Fruit fly (Drosophila melanogaster): ENCODE data around the gene Bx.

Gene Bx

DNA sequence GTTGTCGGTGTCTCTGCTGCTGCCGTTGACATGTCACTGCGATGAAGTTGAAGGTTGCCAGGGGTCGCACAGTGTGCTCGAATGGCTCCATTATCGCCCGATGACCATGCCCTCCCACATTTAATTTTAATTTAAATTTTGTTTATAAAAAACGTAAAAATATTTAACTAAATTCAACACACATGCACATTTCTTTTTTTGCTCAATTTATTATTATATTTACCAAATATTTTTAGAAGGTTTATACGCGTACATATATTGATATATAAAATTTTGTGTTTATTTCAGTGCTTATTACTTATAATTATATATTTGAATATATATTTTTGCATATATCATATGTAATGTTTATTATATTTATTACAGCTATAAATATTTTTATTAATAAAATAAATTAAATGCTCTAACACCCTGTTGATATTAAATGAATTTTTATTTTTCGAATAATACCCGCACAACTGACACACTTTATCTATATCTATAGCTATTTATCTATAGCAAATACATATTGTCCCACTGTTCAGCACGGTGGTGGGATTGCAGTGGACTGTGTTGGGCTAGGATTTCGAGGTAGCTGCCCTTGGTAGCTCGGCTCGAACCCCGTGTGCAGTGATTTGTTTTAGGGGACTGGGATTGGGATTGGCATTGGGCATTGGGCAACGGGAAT is 8.1 kb downstream of the Bx start:
- no peak for TF ChIP-seq psq (optimal IDR thresholded peaks at IDR 0.05)
- TF ChIP-seq Dll (optimal IDR thresholded peaks at IDR 0.05): no peak
- TF ChIP-seq CG8478 (optimal IDR thresholded peaks at IDR 0.05): no peak
- TF ChIP-seq pan (optimal IDR thresholded peaks at IDR 0.05): no peak
- no peak for TF ChIP-seq usp (GFP tag; optimal IDR thresholded peaks at IDR 0.05)
- no peak for TF ChIP-seq EcR (GFP tag; optimal IDR thresholded peaks at IDR 0.05)

DNA sequence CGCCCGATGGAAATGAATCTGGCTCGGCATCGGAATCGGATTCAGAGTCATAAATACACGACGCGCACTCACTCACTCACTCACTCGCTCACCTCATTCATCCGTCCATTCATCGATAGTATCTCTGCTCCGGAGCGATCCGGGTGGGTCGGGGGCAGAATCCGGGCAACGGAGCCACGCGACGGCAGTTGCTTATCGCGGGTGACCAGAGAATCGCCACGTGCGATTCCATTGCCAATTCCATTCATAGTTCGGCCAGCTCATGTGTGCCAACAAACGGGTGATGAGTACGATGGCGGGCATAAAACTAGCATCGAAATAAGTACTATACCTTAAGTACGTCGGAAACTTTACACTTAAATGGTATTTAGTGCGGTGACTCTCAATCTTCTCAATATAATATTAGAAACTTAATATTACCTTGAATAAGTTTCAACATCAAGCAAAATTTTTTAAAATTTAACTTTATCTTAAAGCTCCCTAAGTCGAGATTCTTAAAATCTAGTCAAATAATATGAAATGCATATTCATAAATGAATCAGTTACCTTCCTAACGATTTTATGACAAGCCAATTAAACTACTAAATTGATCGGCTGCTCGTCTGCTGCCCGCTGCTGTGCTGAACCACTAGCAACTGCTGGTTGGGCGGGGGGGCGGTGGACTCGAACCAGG is 9.5 kb downstream of the Bx start:
- no peak for TF ChIP-seq Dll (optimal IDR thresholded peaks at IDR 0.05)
- no peak for TF ChIP-seq psq (optimal IDR thresholded peaks at IDR 0.05)

DNA sequence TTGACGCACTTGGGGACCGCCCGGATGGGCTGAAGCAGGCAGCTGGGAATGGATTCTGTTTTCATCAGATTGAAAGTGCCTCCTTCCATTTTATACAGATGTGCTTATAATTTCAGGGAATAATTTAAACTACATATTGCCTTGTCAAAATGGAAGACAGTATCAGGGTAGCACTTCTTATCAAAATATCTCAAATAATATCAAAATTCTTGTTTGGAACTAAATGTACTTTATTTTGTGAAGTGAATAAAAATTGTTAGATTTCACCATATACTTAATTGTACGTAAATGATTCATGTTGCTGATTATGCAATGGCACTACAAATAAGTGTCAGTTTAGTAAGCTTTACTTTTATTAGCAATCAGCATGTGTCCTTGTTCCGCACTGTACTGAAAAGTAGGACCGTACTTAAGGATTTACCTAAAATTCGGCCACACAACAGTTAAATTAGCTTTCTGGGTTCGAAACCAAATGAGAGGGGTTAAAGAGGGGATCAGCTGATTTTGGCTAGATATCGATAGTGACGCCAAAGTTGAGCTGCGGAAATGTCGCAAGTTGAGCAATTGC is 13.0 kb downstream of the Bx start, which contains the start of the genes CG15042 and CG15047:
Gene CG15042, minus strand, starts transcription at position 101 of the 568 bp plus-strand sequence.
Gene CG15047, plus strand, starts transcription at position 518 of the 568 bp plus-strand sequence.
- no peak for TF ChIP-seq usp (GFP tag; optimal IDR thresholded peaks at IDR 0.05)
- TF ChIP-seq Dll (optimal IDR thresholded peaks at IDR 0.05): no peak
- TF ChIP-seq EcR (GFP tag; optimal IDR thresholded peaks at IDR 0.05): no peak
- no peak for TF ChIP-seq CG8478 (optimal IDR thresholded peaks at IDR 0.05)
- no peak for TF ChIP-seq psq (optimal IDR thresholded peaks at IDR 0.05)
- TF ChIP-seq pan (optimal IDR thresholded peaks at IDR 0.05): no peak

- TF ChIP-seq psq (optimal IDR thresholded peaks at IDR 0.05) (no peak), usp (GFP tag; optimal IDR thresholded peaks at IDR 0.05) (no peak), CG8478 (optimal IDR thresholded peaks at IDR 0.05) (no peak), Dll (optimal IDR thresholded peaks at IDR 0.05) (no peak), EcR (GFP tag; optimal IDR thresholded peaks at IDR 0.05) (no peak), pan (optimal IDR thresholded peaks at IDR 0.05) (no peak)
Measured at dm6 chrX:18533308-18533707, 18.1 kb downstream of the Bx start.

dm6 chrX:18534393-18534792 is 19.2 kb downstream of the Bx start:
- TF ChIP-seq pan (optimal IDR thresholded peaks at IDR 0.05): no peak
- TF ChIP-seq Dll (optimal IDR thresholded peaks at IDR 0.05): peak; percentile 80

DNA sequence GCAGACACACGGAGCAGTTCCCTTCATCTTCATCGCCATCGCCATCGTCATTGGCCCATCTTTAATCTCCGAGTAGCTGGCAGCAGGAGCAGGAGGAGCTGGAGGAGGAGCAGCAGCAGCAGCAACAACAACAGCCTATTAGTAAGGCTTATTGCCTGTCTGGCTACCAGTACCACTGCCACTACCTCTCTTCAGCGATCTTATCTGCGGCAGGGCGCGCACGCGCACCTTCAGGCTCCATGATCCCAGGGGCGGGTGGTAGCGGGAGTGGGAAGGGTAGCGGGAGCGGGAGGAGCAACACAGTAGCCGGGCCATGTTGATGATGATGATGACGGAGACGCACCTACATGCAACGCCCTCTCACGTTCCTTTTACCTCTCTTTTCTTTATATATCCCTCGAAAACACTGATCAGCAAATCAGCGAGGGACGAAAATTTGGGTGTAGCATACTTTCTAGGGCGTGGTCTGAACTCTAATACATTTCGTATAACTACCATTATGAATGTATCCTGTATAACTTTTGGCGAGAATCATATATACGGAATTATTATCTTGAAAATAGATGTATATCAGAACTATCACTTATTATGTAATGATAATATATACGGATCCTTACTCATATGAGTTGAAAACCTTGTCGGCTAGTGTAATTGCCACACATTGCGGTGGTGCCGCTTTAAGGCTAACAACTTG is 22.0 kb downstream of the Bx start:
- TF ChIP-seq pan (optimal IDR thresholded peaks at IDR 0.05) (no peak), psq (optimal IDR thresholded peaks at IDR 0.05) (no peak), usp (GFP tag; optimal IDR thresholded peaks at IDR 0.05) (no peak), Dll (optimal IDR thresholded peaks at IDR 0.05) (no peak), EcR (GFP tag; optimal IDR thresholded peaks at IDR 0.05) (no peak), CG8478 (optimal IDR thresholded peaks at IDR 0.05) (no peak)

DNA sequence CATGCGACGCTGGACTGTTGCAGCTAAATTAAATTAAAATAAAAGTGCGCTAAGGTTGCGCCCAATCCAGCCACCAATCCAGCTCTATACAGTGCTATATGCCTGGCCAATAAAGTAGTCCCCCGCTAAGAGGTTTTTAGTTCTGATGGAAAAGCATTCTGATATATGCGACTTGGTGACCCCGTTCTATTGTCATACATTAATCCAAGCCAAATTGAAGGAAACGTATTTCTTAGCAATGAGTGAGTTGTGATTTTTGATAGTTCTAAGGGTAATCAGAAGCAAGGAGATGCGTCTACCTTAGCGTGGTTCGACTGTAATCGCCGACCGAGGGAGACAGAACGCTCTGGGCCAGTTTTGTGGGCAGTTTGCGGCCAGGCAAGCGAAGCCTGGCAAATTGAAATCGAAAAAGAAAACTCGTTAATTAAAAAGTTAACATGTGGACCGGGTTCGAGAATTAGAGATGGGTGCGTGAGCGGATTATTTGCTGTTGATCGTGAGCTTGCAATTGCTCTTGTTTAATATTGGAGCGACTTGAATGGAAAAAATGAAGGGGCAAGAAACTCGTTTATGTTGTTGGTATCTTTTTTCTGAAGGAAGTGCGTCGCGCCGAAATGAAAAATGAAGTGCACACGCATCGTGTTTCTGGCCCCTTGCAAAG is 23.1 kb downstream of the Bx start:
- no peak for TF ChIP-seq pan (optimal IDR thresholded peaks at IDR 0.05)
- no peak for TF ChIP-seq Dll (optimal IDR thresholded peaks at IDR 0.05)

dm6 chrX:18540268-18540667 is 25.0 kb downstream of the Bx start:
- TF ChIP-seq Dll (optimal IDR thresholded peaks at IDR 0.05): no peak
- no peak for TF ChIP-seq pan (optimal IDR thresholded peaks at IDR 0.05)
- TF ChIP-seq usp (GFP tag; optimal IDR thresholded peaks at IDR 0.05): no peak
- no peak for TF ChIP-seq EcR (GFP tag; optimal IDR thresholded peaks at IDR 0.05)
- TF ChIP-seq psq (optimal IDR thresholded peaks at IDR 0.05): no peak
- TF ChIP-seq CG8478 (optimal IDR thresholded peaks at IDR 0.05): no peak

dm6 chrX:18541915-18542314 is 26.7 kb downstream of the Bx start:
- TF ChIP-seq Dll (optimal IDR thresholded peaks at IDR 0.05) (no peak), EcR (GFP tag; optimal IDR thresholded peaks at IDR 0.05) (no peak)

DNA sequence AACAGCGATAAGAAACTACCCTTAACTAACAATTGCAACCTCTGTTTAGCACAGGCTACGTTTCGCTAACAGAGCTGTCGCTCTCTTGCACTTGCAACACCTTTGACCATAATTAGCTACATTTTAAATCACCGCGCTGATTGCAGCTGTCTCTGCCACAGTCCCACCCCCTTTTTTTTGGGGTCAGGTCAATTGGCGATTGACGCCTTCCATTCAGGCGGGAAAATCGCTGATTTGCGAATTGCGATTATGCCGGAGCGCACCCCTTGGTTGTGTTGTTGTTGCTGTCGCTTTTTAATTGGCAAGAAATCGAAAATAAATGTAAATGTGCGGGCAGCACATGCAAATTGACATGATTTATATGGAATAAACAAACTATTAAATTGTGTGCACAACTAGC is 28.1 kb downstream of the Bx start:
- TF ChIP-seq Dll (optimal IDR thresholded peaks at IDR 0.05) (no peak), psq (optimal IDR thresholded peaks at IDR 0.05) (no peak), usp (GFP tag; optimal IDR thresholded peaks at IDR 0.05) (no peak), EcR (GFP tag; optimal IDR thresholded peaks at IDR 0.05) (no peak), pan (optimal IDR thresholded peaks at IDR 0.05) (no peak), CG8478 (optimal IDR thresholded peaks at IDR 0.05) (no peak)

- TF ChIP-seq usp (GFP tag; optimal IDR thresholded peaks at IDR 0.05) (no peak), psq (optimal IDR thresholded peaks at IDR 0.05) (no peak), CG8478 (optimal IDR thresholded peaks at IDR 0.05) (no peak), pan (optimal IDR thresholded peaks at IDR 0.05) (no peak)
Measured at dm6 chrX:18544732-18545131, 29.5 kb downstream of the Bx start.

DNA sequence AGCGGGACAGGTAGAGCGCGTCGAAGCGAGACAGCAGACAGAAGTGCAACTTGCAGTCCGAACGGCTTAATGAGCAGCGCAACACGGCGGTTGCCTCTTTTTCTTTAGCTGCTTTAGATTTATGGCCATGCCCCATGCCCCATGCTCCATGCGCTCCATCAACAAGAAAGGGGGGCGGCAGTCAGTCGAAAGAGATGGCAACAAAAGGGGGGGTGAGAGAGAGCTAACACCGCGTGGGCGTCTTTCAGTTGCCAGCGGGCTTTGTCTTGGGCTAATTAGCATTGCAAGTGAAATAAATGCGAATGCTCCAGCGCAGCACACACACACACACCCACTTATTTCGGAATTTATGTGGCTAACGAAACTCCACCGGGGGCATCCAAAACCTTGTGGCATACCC is 29.9 kb downstream of the Bx start:
- TF ChIP-seq pan (optimal IDR thresholded peaks at IDR 0.05) (no peak), CG8478 (optimal IDR thresholded peaks at IDR 0.05) (no peak), usp (GFP tag; optimal IDR thresholded peaks at IDR 0.05) (no peak), psq (optimal IDR thresholded peaks at IDR 0.05) (no peak), EcR (GFP tag; optimal IDR thresholded peaks at IDR 0.05) (no peak), Dll (optimal IDR thresholded peaks at IDR 0.05) (no peak)

All from whole organism.